Fruit fly (Drosophila melanogaster) whole organism, adult: Measurements from ENCODE around the gene vls.

Source experiments
- CG11617 ChIP-seq: fragments of 200-800 bp; sonication (Bioruptor generic); optimal IDR thresholded peaks from 2 replicates; lab custom pipeline; 2017; ENCODE audit warnings: mild to moderate bottlenecking, missing biosample characterization, missing genetic modification reagents, missing genetic modification characterization
- CG12768 ChIP-seq: fragments of 200-800 bp; sonication (Bioruptor generic); optimal IDR thresholded peaks from 2 replicates; lab custom pipeline; 2017; ENCODE audit warnings: missing biosample characterization, missing genetic modification characterization, mild to moderate bottlenecking, moderate library complexity, missing genetic modification reagents
- CG14711 ChIP-seq: fragments of 200-800 bp; sonication (Bioruptor generic); optimal IDR thresholded peaks from 2 replicates; lab custom pipeline; 2018; ENCODE audit warnings: missing biosample characterization, mild to moderate bottlenecking, missing genetic modification characterization, moderate library complexity
- CG5204 ChIP-seq: fragments of 200-800 bp; sonication (Bioruptor generic); optimal IDR thresholded peaks from 2 replicates; lab custom pipeline; 2016; ENCODE audit warnings: missing biosample characterization, missing genetic modification characterization
- Clk ChIP-seq: fragments of 200-800 bp; sonication (Bioruptor generic); optimal IDR thresholded peaks from 2 replicates; lab custom pipeline; 2017; ENCODE audit warnings: missing biosample characterization, missing genetic modification characterization
- Mnt ChIP-seq: fragments of 200-800 bp; sonication (Bioruptor generic); optimal IDR thresholded peaks from 2 replicates; lab custom pipeline; 2016; ENCODE audit warnings: missing biosample characterization, mild to moderate bottlenecking, missing genetic modification characterization
- bab1 ChIP-seq: fragments of 200-800 bp; sonication (Bioruptor generic); optimal IDR thresholded peaks from 3 replicates; lab custom pipeline; 2019; ENCODE audit warnings: missing biosample characterization, mild to moderate bottlenecking, missing genetic modification characterization, moderate library complexity
- cic ChIP-seq: fragments of 200-800 bp; sonication (Bioruptor generic); optimal IDR thresholded peaks from 2 replicates; lab custom pipeline; 2017; ENCODE audit warnings: missing biosample characterization, mild to moderate bottlenecking, missing genetic modification characterization, moderate library complexity
- cnc ChIP-seq, 2 experiments: fragments of >200 bp; optimal IDR thresholded peaks; 2 replicates each; lab custom pipeline; 2017
- kay ChIP-seq: fragments of 200-800 bp; sonication (Bioruptor generic); peaks from one replicate; lab custom pipeline; 2016; ENCODE audit warnings: missing biosample characterization, missing genetic modification characterization, borderline replicate concordance
- ovo ChIP-seq: fragments of 200-800 bp; sonication (Bioruptor generic); optimal IDR thresholded peaks from 2 replicates; lab custom pipeline; 2016; ENCODE audit warnings: missing biosample characterization, missing genetic modification characterization
- pad ChIP-seq: fragments of 200-800 bp; sonication (Bioruptor generic); optimal IDR thresholded peaks from 3 replicates; lab custom pipeline; 2017; ENCODE audit warnings: missing biosample characterization, missing genetic modification characterization, mild to moderate bottlenecking, moderate library complexity, missing genetic modification reagents
- toe ChIP-seq: fragments of 200-800 bp; sonication (Bioruptor generic); optimal IDR thresholded peaks from 2 replicates; lab custom pipeline; 2016; ENCODE audit warnings: missing biosample characterization, missing genetic modification characterization

DNA sequence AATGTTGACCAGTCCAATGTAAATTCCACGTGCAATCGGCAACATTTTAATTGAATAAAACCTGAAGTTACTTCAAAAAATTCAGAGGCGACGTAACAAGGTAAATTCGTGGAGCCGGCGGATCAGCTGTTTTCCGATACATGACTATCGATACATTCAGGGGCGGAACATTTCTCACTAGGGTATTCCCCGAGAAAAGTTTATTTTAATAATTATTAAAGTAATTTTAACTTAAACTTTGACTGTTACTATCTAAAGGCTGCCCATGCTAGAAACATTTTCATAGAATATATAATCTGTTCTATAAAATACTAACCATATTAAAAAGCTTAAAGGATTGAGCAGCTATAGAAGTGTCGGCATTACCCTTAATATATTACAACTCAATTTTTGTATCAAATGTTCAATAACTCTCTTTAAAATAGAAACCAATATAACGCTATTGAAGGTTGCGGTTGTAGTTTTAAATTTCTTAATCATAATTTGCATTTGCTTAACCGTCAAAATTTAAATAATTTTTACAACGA is 31.7 kb upstream of the vls start, which contains the start of the genes mRpS18B and Kua:
- TF ChIP-seq kay (GFP tag; lab: Kevin White, UChicago) (no peak), cic (GFP tag; lab: Kevin White, UChicago) (no peak), CG14711 (tag; lab: Kevin White, UChicago) (peak; percentile 55), cnc (optimal IDR thresholded peaks at IDR 0.05; lab: Kevin White, UChicago) (no peak), Clk (GFP tag; lab: Kevin White, UChicago) (no peak), Mnt (GFP tag; lab: Kevin White, UChicago) (peak; percentile 23), ovo (GFP tag; lab: Kevin White, UChicago) (no peak), CG11617 (GFP tag; lab: Kevin White, UChicago) (peak; percentile 41), bab1 (GFP tag; lab: Kevin White, UChicago) (peak; percentile 24), CG5204 (GFP tag; lab: Kevin White, UChicago) (peak; percentile 18), CG12768 (GFP tag; lab: Kevin White, UChicago) (no peak), pad (GFP tag; lab: Kevin White, UChicago) (peak; percentile 24), toe (peak; percentile 46)
